Worm (Caenorhabditis elegans) whole organism, L3 larva: ENCODE data around the gene F56D3.1.

ENCODE experiments used
- ZK546.5 ChIP-seq: sonication (generic microtip); optimal IDR thresholded peaks from 2 replicates; lab custom pipeline; 2017; ENCODE audit warnings: missing biosample characterization, missing genetic modification characterization
- aly-2 ChIP-seq: fragments of 150-350 bp; optimal IDR thresholded peaks from 2 replicates; lab custom pipeline; 2014; ENCODE audit warnings: missing biosample characterization, missing genetic modification characterization
- ceh-16 ChIP-seq: sonication (generic microtip); optimal IDR thresholded peaks from 2 replicates; lab custom pipeline; 2017; ENCODE audit warnings: missing biosample characterization, missing genetic modification characterization
- ceh-28 ChIP-seq: fragments of 150-350 bp; optimal IDR thresholded peaks from 2 replicates; lab custom pipeline; 2014; ENCODE audit warnings: missing biosample characterization, missing genetic modification reagents, missing genetic modification characterization
- ceh-82 ChIP-seq: fragments of 150-350 bp; optimal IDR thresholded peaks from 2 replicates; lab custom pipeline; 2014; ENCODE audit warnings: missing biosample characterization, missing genetic modification characterization
- ceh-9 ChIP-seq: sonication (generic microtip); optimal IDR thresholded peaks from 2 replicates; lab custom pipeline; 2018; ENCODE audit warnings: missing biosample characterization, missing genetic modification characterization
- egl-27 ChIP-seq: sonication (generic microtip); optimal IDR thresholded peaks from 4 replicates; lab custom pipeline; 2017; ENCODE audit warnings: missing biosample characterization, missing genetic modification reagents, missing genetic modification characterization
- egl-5 ChIP-seq: fragments of 150-350 bp; optimal IDR thresholded peaks from 2 replicates; lab custom pipeline; 2017; ENCODE audit warnings: missing biosample characterization, missing genetic modification reagents, missing genetic modification characterization, inconsistent platforms
- elt-2 ChIP-seq: sonication (generic microtip); optimal IDR thresholded peaks from 2 replicates; lab custom pipeline; 2016; ENCODE audit warnings: missing genetic modification reagents, mild to moderate bottlenecking, missing genetic modification characterization, missing compliant biosample characterization
- elt-3 ChIP-seq, 3 experiments: fragments of 150-350 bp in 1 of 3; sonication (generic microtip) in 2 of 3; optimal IDR thresholded peaks; 2 replicates in 2 of 3; 4 replicates in 1 of 3; lab custom pipeline; 2014 to 2017; ENCODE audit warnings: missing biosample characterization in 3 of 3, missing genetic modification characterization in 3 of 3
- fkh-10 ChIP-seq: sonication (generic microtip); optimal IDR thresholded peaks from 2 replicates; lab custom pipeline; 2017; ENCODE audit warnings: missing biosample characterization, missing genetic modification reagents, missing genetic modification characterization
- fkh-2 ChIP-seq: fragments of 150-350 bp; optimal IDR thresholded peaks from 2 replicates; lab custom pipeline; 2014; ENCODE audit warnings: missing biosample characterization, missing genetic modification reagents, missing genetic modification characterization
- hmg-11 ChIP-seq: sonication (generic microtip); optimal IDR thresholded peaks from 2 replicates; lab custom pipeline; 2016; ENCODE audit warnings: missing genetic modification characterization, missing compliant biosample characterization
- jun-1 ChIP-seq: fragments of 150-350 bp; optimal IDR thresholded peaks from 2 replicates; lab custom pipeline; 2014; ENCODE audit warnings: missing biosample characterization, missing genetic modification reagents, missing genetic modification characterization
- lin-39 ChIP-seq: fragments of 150-350 bp; optimal IDR thresholded peaks from 2 replicates; lab custom pipeline; 2018; ENCODE audit warnings: missing biosample characterization, missing genetic modification reagents, missing genetic modification characterization
- lsy-12 ChIP-seq: sonication (generic microtip); optimal IDR thresholded peaks from 2 replicates; lab custom pipeline; 2016; ENCODE audit warnings: mild to moderate bottlenecking, missing genetic modification characterization, missing compliant biosample characterization
- mdl-1 ChIP-seq: fragments of 150-350 bp; optimal IDR thresholded peaks from 2 replicates; lab custom pipeline; 2014; ENCODE audit warnings: missing biosample characterization, missing genetic modification characterization
- mml-1 ChIP-seq: fragments of 150-350 bp; sonication (generic microtip); optimal IDR thresholded peaks from 3 replicates; lab custom pipeline; 2014; ENCODE audit warnings: missing biosample characterization, missing genetic modification characterization
- nfya-1 ChIP-seq: sonication (generic microtip); optimal IDR thresholded peaks from 2 replicates; lab custom pipeline; 2017; ENCODE audit warnings: missing genetic modification characterization, mild to moderate bottlenecking, missing compliant biosample characterization, antibody characterized with exemption, moderate library complexity; ENCODE audit not compliant: insufficient read depth
- nhr-11 ChIP-seq: fragments of 150-350 bp; optimal IDR thresholded peaks from 2 replicates; lab custom pipeline; 2014; ENCODE audit warnings: missing biosample characterization, missing genetic modification characterization
- nhr-23 ChIP-seq: fragments of 150-350 bp; optimal IDR thresholded peaks from 2 replicates; lab custom pipeline; 2014; ENCODE audit warnings: missing biosample characterization, missing genetic modification reagents, missing genetic modification characterization
- nhr-237 ChIP-seq: fragments of 150-350 bp; optimal IDR thresholded peaks from 2 replicates; lab custom pipeline; 2014; ENCODE audit warnings: missing biosample characterization, missing genetic modification characterization
- nhr-28 ChIP-seq: fragments of 150-350 bp; optimal IDR thresholded peaks from 2 replicates; lab custom pipeline; 2014; ENCODE audit warnings: missing biosample characterization, missing genetic modification characterization
- nhr-67 ChIP-seq: fragments of 150-350 bp; optimal IDR thresholded peaks from 2 replicates; lab custom pipeline; 2014; ENCODE audit warnings: missing biosample characterization, missing genetic modification characterization
- nhr-77 ChIP-seq: fragments of 150-350 bp; optimal IDR thresholded peaks from 2 replicates; lab custom pipeline; 2014; ENCODE audit warnings: missing biosample characterization, missing genetic modification characterization
- pha-4 ChIP-seq: fragments of 150-350 bp; optimal IDR thresholded peaks from 2 replicates; lab custom pipeline; 2014; ENCODE audit warnings: missing biosample characterization, missing genetic modification reagents, missing genetic modification characterization
- pqm-1 ChIP-seq: fragments of 150-350 bp; optimal IDR thresholded peaks from 2 replicates; lab custom pipeline; 2017; ENCODE audit warnings: missing biosample characterization, missing genetic modification characterization, inconsistent platforms
- sea-2 ChIP-seq: fragments of 150-350 bp; sonication (generic microtip); optimal IDR thresholded peaks from 4 replicates; lab custom pipeline; 2014; ENCODE audit warnings: missing biosample characterization, missing genetic modification reagents, missing genetic modification characterization
- skn-1 ChIP-seq: fragments of 150-350 bp; optimal IDR thresholded peaks from 2 replicates; lab custom pipeline; 2014; ENCODE audit warnings: missing biosample characterization, missing genetic modification characterization
- tbx-2 ChIP-seq: sonication (generic microtip); optimal IDR thresholded peaks from 2 replicates; lab custom pipeline; 2016; ENCODE audit warnings: mild to moderate bottlenecking, missing genetic modification characterization, missing compliant biosample characterization
- unc-39 ChIP-seq: sonication (generic microtip); optimal IDR thresholded peaks from 4 replicates; lab custom pipeline; 2017; ENCODE audit warnings: missing biosample characterization, missing genetic modification characterization
- unc-62 ChIP-seq: fragments of 150-350 bp; sonication (generic microtip); optimal IDR thresholded peaks from 4 replicates; lab custom pipeline; 2014; ENCODE audit warnings: missing biosample characterization, missing genetic modification reagents, missing genetic modification characterization
- zag-1 ChIP-seq: fragments of 150-350 bp; optimal IDR thresholded peaks from 2 replicates; lab custom pipeline; 2014; ENCODE audit warnings: missing biosample characterization, missing genetic modification characterization
- ztf-4 ChIP-seq: fragments of 150-350 bp; optimal IDR thresholded peaks from 2 replicates; lab custom pipeline; 2014; ENCODE audit warnings: missing biosample characterization, missing genetic modification characterization

The F56D3.1 gene

DNA sequence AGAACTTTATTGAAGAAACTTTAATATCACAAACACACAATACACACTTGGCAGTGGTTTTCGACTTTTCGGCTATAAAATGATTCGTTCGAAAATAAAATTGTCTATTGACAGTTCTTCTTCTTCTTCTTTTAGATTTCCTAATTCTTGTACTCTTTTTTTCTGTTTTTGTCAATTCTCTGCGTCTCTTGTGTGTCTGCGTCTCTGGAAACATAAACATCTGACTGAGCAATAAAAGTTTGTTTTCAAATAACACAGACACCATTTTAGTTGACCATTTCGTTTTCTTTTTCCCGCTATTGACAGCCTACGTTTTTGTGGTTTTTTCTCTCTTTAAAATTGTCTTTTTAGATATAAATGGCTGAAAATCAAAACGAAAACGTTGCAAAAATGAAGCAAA lies 33.8 kb downstream of the F56D3.1 start, which contains the start of gene R03H10.1:
R03H10.1 (plus strand) TSS at position 352 of the 400 bp plus-strand sequence.
- TF ChIP-seq nfya-1 (tag; lab: Kevin White, UChicago) (no peak), egl-5 (tag; lab: Kevin White, UChicago) (peak; percentile 51), pha-4 (tag; lab: Kevin White, UChicago) (peak; percentile 74), lin-39 (no peak)

DNA sequence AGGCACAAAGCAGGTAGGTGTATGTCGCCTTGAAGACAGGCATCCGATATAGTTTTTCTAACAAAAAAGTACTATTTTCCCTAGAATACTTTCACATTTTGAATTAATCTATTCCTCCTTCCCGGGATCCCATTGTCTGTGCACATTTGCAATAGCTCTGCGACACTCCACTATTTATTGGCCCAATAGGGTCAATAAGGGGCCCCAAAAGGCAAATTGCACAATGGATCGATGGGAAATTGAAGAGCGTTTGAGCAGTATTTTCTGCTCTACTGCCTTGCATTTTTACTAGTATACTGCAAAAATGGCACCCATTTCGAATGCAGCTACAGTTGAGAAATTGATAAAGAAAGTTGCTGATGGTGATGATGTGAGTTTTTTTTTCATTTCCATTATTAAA lies 36.2 kb downstream of the F56D3.1 start, which contains the start of gene R03H10.11:
R03H10.11 (plus strand) TSS at position 301 of the 400 bp plus-strand sequence.
- TF ChIP-seq nhr-67 (tag; lab: Kevin White, UChicago) (no peak), nhr-11 (tag; lab: Kevin White, UChicago) (no peak), nhr-28 (no peak), ZK546.5 (tag; lab: Kevin White, UChicago) (no peak), ceh-9 (no peak), nfya-1 (tag; lab: Kevin White, UChicago) (no peak), ceh-28 (tag; lab: Kevin White, UChicago) (no peak), aly-2 (no peak), unc-62 (GFP tag; lab: Kevin White, UChicago) (no peak), ceh-16 (tag; lab: Kevin White, UChicago) (no peak), sea-2 (GFP tag; lab: Kevin White, UChicago) (no peak), zag-1 (tag; lab: Kevin White, UChicago) (no peak)
- TF ChIP-seq, all 47 proteins: peak for 0

DNA sequence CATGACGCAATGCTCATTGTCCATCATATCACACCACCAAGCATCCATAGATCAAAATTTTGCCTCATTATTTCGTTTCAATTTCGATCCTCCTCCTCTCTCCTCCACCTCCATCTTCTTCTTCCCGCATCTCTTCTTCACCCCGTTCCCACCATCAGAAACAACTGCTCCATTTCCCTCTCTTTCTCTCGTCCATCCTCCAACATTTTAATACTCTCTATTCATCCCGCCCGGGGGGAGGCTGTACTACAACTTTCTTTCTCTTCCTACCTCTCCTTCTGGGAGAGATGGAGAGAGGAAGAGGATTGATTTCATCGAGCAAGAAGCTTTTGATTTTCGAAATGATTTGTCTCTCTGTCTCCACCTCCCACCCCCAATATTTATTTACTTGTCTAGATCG lies 37.8 kb downstream of the F56D3.1 start:
- TF ChIP-seq fkh-10 (GFP tag; lab: Kevin White, UChicago) (no peak), fkh-2 (tag; lab: Kevin White, UChicago) (no peak), mdl-1 (tag; lab: Kevin White, UChicago) (no peak), elt-3 (tag; optimal IDR thresholded peaks at IDR 0.05; lab: Kevin White, UChicago) (no peak), nhr-28 (no peak), hmg-11 (tag; lab: Kevin White, UChicago) (no peak), nhr-23 (tag; lab: Kevin White, UChicago) (no peak), skn-1 (no peak), nfya-1 (tag; lab: Kevin White, UChicago) (no peak), nhr-237 (tag; lab: Kevin White, UChicago) (no peak), pqm-1 (tag; lab: Kevin White, UChicago) (no peak), ceh-9 (no peak), nhr-77 (tag; lab: Kevin White, UChicago) (no peak), ceh-82 (tag; lab: Kevin White, UChicago) (no peak), ceh-16 (tag; lab: Kevin White, UChicago) (no peak)

DNA sequence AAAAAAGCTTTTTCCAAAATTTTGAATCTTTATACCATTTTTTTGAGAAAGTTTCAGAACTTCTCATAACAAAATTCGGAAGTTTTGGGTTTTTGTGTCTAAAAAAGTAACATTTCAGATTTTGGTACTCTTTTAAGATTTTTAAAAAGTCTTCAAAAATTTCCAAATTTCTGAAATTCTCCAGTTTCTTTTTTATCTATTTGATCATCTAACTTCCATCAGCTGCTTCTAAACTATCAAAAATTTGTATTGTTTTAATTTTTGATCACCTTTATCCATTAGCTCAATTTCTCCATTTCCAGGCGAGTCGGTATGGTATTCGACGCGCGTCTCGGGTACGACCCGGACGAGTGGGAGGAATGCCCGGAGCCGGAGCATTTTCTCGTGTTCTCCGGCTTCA lies 40.2 kb downstream of the F56D3.1 start, which contains the start of gene cpna-1:
cpna-1 (plus strand) TSS at position 301 of the 400 bp plus-strand sequence.
- TF ChIP-seq tbx-2 (tag; lab: Kevin White, UChicago), result no peak

DNA sequence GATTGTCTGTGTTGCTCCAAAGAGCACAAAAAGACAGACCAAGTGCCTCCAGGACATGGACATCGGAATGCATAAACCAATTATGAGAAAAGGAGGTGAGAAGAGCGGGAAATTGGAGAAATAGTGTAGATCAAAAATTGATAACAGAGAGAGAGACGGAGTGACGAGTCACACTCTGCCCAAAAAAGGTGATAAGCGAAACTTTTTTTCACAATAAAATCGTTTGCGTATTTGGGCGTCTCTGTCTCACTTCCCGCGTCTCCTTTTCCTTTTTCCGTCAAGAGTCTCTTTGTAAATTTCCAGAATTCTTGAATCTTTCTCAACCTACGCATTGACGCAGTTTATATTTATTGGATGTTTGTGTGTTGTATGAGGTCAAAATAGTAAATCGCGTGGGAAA lies 48.0 kb downstream of the F56D3.1 start, which contains the start of gene mth-2:
mth-2 (minus strand) TSS at position 188 of the 400 bp plus-strand sequence.
- TF ChIP-seq unc-62 (GFP tag; lab: Kevin White, UChicago) (no peak), ZK546.5 (tag; lab: Kevin White, UChicago) (no peak), jun-1 (tag; lab: Kevin White, UChicago) (peak; percentile 28), unc-39 (tag; lab: Kevin White, UChicago) (no peak), ceh-82 (tag; lab: Kevin White, UChicago) (no peak), lsy-12 (tag; lab: Kevin White, UChicago) (no peak), egl-27 (no peak), egl-5 (tag; lab: Kevin White, UChicago) (no peak), elt-2 (tag; lab: Kevin White, UChicago) (peak; percentile 95), ztf-4 (no peak), pqm-1 (tag; lab: Kevin White, UChicago) (peak; percentile 78), mml-1 (tag; lab: Kevin White, UChicago) (no peak), skn-1 (no peak), ceh-28 (tag; lab: Kevin White, UChicago) (peak; percentile 14)
